Worm (Caenorhabditis elegans): Measurements from ENCODE around the gene srh-134.

DNA sequence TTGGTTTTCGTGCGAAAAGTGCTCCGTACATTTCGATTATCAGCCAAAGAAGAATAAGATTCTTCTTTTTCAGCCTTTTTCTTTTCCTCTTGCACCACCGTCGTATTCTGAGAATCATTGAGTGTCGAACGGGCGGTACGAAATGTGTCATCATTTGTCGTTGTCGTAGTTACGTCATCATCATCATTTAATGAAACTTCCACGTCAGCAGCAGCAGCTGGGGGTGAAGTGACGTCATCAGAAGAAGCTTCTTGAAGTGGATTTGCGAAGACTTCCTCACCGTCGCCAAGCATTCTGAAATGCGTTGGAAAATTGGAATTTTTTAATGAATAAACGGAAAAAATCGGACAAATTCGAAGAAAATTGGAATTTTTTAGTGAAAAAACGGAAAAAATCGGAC, 37.3 kb downstream of the srh-134 start, which contains the start of gene snx-6:
- TF ChIP-seq ama-1 (optimal IDR thresholded peaks at IDR 0.05): no peak
- no peak for TF ChIP-seq ama-1 (GFP tag; optimal IDR thresholded peaks at IDR 0.05)
- no peak for TF ChIP-seq ceh-79 (tag; optimal IDR thresholded peaks at IDR 0.05)
